Worm (Caenorhabditis elegans) whole organism, L2 larva: ENCODE measurements around the gene grsp-2.
A peak's percentile ranks its signal among the peaks of the same experiment; 100 is the strongest.

Source experiments
- C34F6.9 ChIP-seq: fragments of 150-350 bp; optimal IDR thresholded peaks from 2 replicates; lab custom pipeline; 2014; ENCODE audit warnings: missing biosample characterization, missing genetic modification characterization
- F13H6.1 ChIP-seq: sonication (generic microtip); optimal IDR thresholded peaks from 2 replicates; lab custom pipeline; 2016; ENCODE audit warnings: missing genetic modification characterization, missing compliant biosample characterization
- R02D3.7 ChIP-seq: fragments of 150-350 bp; optimal IDR thresholded peaks from 2 replicates; lab custom pipeline; 2014; ENCODE audit warnings: missing biosample characterization, missing genetic modification characterization
- Y55F3AM.14 ChIP-seq: fragments of 200-800 bp; sonication (Bioruptor generic); optimal IDR thresholded peaks from 2 replicates; lab custom pipeline; 2018; ENCODE audit warnings: mild to moderate bottlenecking, missing genetic modification characterization, missing compliant biosample characterization
- aly-2 ChIP-seq: fragments of 150-350 bp; optimal IDR thresholded peaks from 2 replicates; lab custom pipeline; 2014; ENCODE audit warnings: missing biosample characterization, missing genetic modification characterization
- ama-1 ChIP-seq: fragments of 150-350 bp; optimal IDR thresholded peaks from 2 replicates; lab custom pipeline; 2018; ENCODE audit warnings: inconsistent platforms
- blmp-1 ChIP-seq: sonication (generic microtip); optimal IDR thresholded peaks from 2 replicates; lab custom pipeline; 2017; ENCODE audit warnings: missing genetic modification characterization, mild to moderate bottlenecking, missing compliant biosample characterization, antibody characterized with exemption, moderate library complexity; ENCODE audit not compliant: insufficient read depth
- ceh-16 ChIP-seq: fragments of 150-350 bp; optimal IDR thresholded peaks from 2 replicates; lab custom pipeline; 2014; ENCODE audit warnings: missing biosample characterization, missing genetic modification characterization
- ceh-82 ChIP-seq: fragments of 150-350 bp; optimal IDR thresholded peaks from 2 replicates; lab custom pipeline; 2014; ENCODE audit warnings: missing biosample characterization, missing genetic modification characterization
- crh-2 ChIP-seq: sonication (generic microtip); optimal IDR thresholded peaks from 2 replicates; lab custom pipeline; 2017; ENCODE audit warnings: missing biosample characterization, missing genetic modification characterization
- dmd-4 ChIP-seq: sonication (generic microtip); optimal IDR thresholded peaks from 2 replicates; lab custom pipeline; 2017; ENCODE audit warnings: missing biosample characterization, missing genetic modification characterization
- elt-1 ChIP-seq: fragments of 150-350 bp; optimal IDR thresholded peaks from 2 replicates; lab custom pipeline; 2014; ENCODE audit warnings: missing biosample characterization, missing genetic modification characterization
- elt-3 ChIP-seq: sonication (generic microtip); optimal IDR thresholded peaks from 2 replicates; lab custom pipeline; 2017; ENCODE audit warnings: missing biosample characterization, missing genetic modification characterization
- fos-1 ChIP-seq: fragments of 150-350 bp; optimal IDR thresholded peaks from 2 replicates; lab custom pipeline; 2014; ENCODE audit warnings: missing biosample characterization, missing genetic modification characterization
- gmeb-1 ChIP-seq: fragments of 150-350 bp; optimal IDR thresholded peaks from 2 replicates; lab custom pipeline; 2014; ENCODE audit warnings: missing biosample characterization, missing genetic modification characterization
- lin-13 ChIP-seq: fragments of 150-350 bp; optimal IDR thresholded peaks from 2 replicates; lab custom pipeline; 2014; ENCODE audit warnings: missing biosample characterization, missing genetic modification reagents, missing genetic modification characterization
- lin-39 ChIP-seq: fragments of 150-350 bp; optimal IDR thresholded peaks from 2 replicates; lab custom pipeline; 2014; ENCODE audit warnings: missing biosample characterization, missing genetic modification reagents, missing genetic modification characterization
- lsy-2 ChIP-seq, 2 experiments: fragments of 150-350 bp in 1 of 2; sonication (generic microtip) in 1 of 2; optimal IDR thresholded peaks; 2 replicates each; lab custom pipeline; 2014 to 2017; ENCODE audit warnings: missing biosample characterization in 2 of 2, missing genetic modification characterization in 2 of 2
- mab-5 ChIP-seq: fragments of 150-350 bp; optimal IDR thresholded peaks from 2 replicates; lab custom pipeline; 2014; ENCODE audit warnings: missing biosample characterization, missing genetic modification characterization
- mdl-1 ChIP-seq, 2 experiments: fragments of 150-350 bp in 1 of 2; sonication (generic microtip) in 1 of 2; optimal IDR thresholded peaks; 2 replicates each; lab custom pipeline; 2017; ENCODE audit warnings: missing biosample characterization in 2 of 2, missing genetic modification characterization in 2 of 2
- nhr-10 ChIP-seq: sonication (generic microtip); optimal IDR thresholded peaks from 2 replicates; lab custom pipeline; 2017; ENCODE audit warnings: missing biosample characterization, missing genetic modification characterization
- nhr-12 ChIP-seq: fragments of 150-350 bp; optimal IDR thresholded peaks from 2 replicates; lab custom pipeline; 2014; ENCODE audit warnings: missing biosample characterization, missing genetic modification characterization
- nhr-129 ChIP-seq: fragments of 150-350 bp; optimal IDR thresholded peaks from 2 replicates; lab custom pipeline; 2014; ENCODE audit warnings: missing biosample characterization, missing genetic modification characterization
- nhr-21 ChIP-seq: fragments of 150-350 bp; optimal IDR thresholded peaks from 2 replicates; lab custom pipeline; 2014; ENCODE audit warnings: missing biosample characterization, missing genetic modification characterization
- nhr-23 ChIP-seq: fragments of 150-350 bp; optimal IDR thresholded peaks from 2 replicates; lab custom pipeline; 2014; ENCODE audit warnings: missing biosample characterization, missing genetic modification reagents, missing genetic modification characterization
- nhr-237 ChIP-seq: fragments of 150-350 bp; optimal IDR thresholded peaks from 2 replicates; lab custom pipeline; 2014; ENCODE audit warnings: missing biosample characterization, missing genetic modification characterization
- nhr-25 ChIP-seq: fragments of 150-350 bp; sonication (generic microtip); optimal IDR thresholded peaks from 3 replicates; lab custom pipeline; 2014; ENCODE audit warnings: missing biosample characterization, missing genetic modification characterization
- nhr-6 ChIP-seq: fragments of 150-350 bp; optimal IDR thresholded peaks from 2 replicates; lab custom pipeline; 2014; ENCODE audit warnings: missing biosample characterization, missing genetic modification characterization
- nhr-77 ChIP-seq: fragments of 150-350 bp; optimal IDR thresholded peaks from 2 replicates; lab custom pipeline; 2014; ENCODE audit warnings: missing biosample characterization, missing genetic modification characterization
- peb-1 ChIP-seq: fragments of 150-350 bp; optimal IDR thresholded peaks from 2 replicates; lab custom pipeline; 2014; ENCODE audit warnings: missing biosample characterization, missing genetic modification characterization
- sem-4 ChIP-seq: fragments of 150-350 bp; optimal IDR thresholded peaks from 2 replicates; lab custom pipeline; 2014; ENCODE audit warnings: missing biosample characterization, missing genetic modification reagents, missing genetic modification characterization
- skn-1 ChIP-seq: sonication (generic microtip); optimal IDR thresholded peaks from 2 replicates; lab custom pipeline; 2017; ENCODE audit warnings: missing biosample characterization, missing genetic modification characterization
- sma-3 ChIP-seq: sonication (generic microtip); optimal IDR thresholded peaks from 2 replicates; lab custom pipeline; 2016; ENCODE audit warnings: missing genetic modification reagents, missing genetic modification characterization, missing compliant biosample characterization
- sma-9 ChIP-seq, 2 experiments: fragments of 150-350 bp in 1 of 2; sonication (generic microtip) in 1 of 2; optimal IDR thresholded peaks; 2 replicates each; lab custom pipeline; 2014 to 2016; ENCODE audit warnings: missing genetic modification characterization in 2 of 2, mild to moderate bottlenecking in 1 of 2, missing biosample characterization in 1 of 2, missing compliant biosample characterization in 1 of 2, missing genetic modification reagents in 1 of 2, moderate library complexity in 1 of 2
- snpc-4 ChIP-seq: fragments of 150-350 bp; optimal IDR thresholded peaks from 2 replicates; lab custom pipeline; 2014; ENCODE audit warnings: missing biosample characterization, missing genetic modification characterization
- unc-55 ChIP-seq: fragments of 150-350 bp; sonication (generic microtip); optimal IDR thresholded peaks from 3 replicates; lab custom pipeline; 2014; ENCODE audit warnings: missing biosample characterization, missing genetic modification reagents, missing genetic modification characterization
- zag-1 ChIP-seq: fragments of 150-350 bp; optimal IDR thresholded peaks from 2 replicates; lab custom pipeline; 2014; ENCODE audit warnings: missing biosample characterization, missing genetic modification characterization
- ztf-11 ChIP-seq: sonication (generic microtip); optimal IDR thresholded peaks from 2 replicates; lab custom pipeline; 2017; ENCODE audit warnings: missing biosample characterization, missing genetic modification characterization
- ztf-4 ChIP-seq: fragments of 150-350 bp; optimal IDR thresholded peaks from 2 replicates; lab custom pipeline; 2014; ENCODE audit warnings: missing biosample characterization, missing genetic modification characterization

The grsp-2 gene

ce11 chrIV:8826606-8827000 lies 10.5 kb downstream of the grsp-2 start (continued):
- no peak for TF ChIP-seq nhr-12 (tag; lab: Kevin White, UChicago)
- no peak for TF ChIP-seq mdl-1 (tag; optimal IDR thresholded peaks at IDR 0.05; lab: Kevin White, UChicago)
- TF ChIP-seq snpc-4: no peak
- no peak for TF ChIP-seq nhr-237
- no peak for TF ChIP-seq F13H6.1 (tag; lab: Kevin White, UChicago)
- TF ChIP-seq ceh-82: no peak

ce11 chrIV:8827500-8827899 lies 11.4 kb downstream of the grsp-2 start, which contains the start of gene T28C6.7:
T28C6.7 (plus strand) TSS chrIV:8827800.
- TF ChIP-seq F13H6.1 (tag; lab: Kevin White, UChicago) (no peak), elt-3 (tag; lab: Kevin White, UChicago) (no peak), ama-1 (lab: Kevin White, UChicago) (no peak), nhr-6 (tag; lab: Kevin White, UChicago) (no peak), sem-4 (tag; lab: Kevin White, UChicago) (no peak), C34F6.9 (tag; lab: Kevin White, UChicago) (no peak), unc-55 (GFP tag; lab: Kevin White, UChicago) (no peak), nhr-12 (tag; lab: Kevin White, UChicago) (no peak), nhr-25 (tag; lab: Kevin White, UChicago) (no peak), ceh-82 (no peak), ztf-11 (tag; lab: Kevin White, UChicago) (no peak), lsy-2 (tag; optimal IDR thresholded peaks at IDR 0.05; lab: Kevin White, UChicago) (no peak), mdl-1 (tag; optimal IDR thresholded peaks at IDR 0.05; lab: Kevin White, UChicago) (no peak), gmeb-1 (tag; lab: Kevin White, UChicago) (no peak), skn-1 (tag; lab: Kevin White, UChicago) (no peak), nhr-23 (tag; lab: Kevin White, UChicago) (no peak), lin-39 (tag; lab: Kevin White, UChicago) (no peak), sma-9 (GFP tag; optimal IDR thresholded peaks at IDR 0.05; lab: Kevin White, UChicago) (no peak), sma-9 (tag; optimal IDR thresholded peaks at IDR 0.05; lab: Kevin White, UChicago) (no peak), mab-5 (tag; lab: Kevin White, UChicago) (no peak), snpc-4 (no peak)

ce11 chrIV:8830591-8830990 lies 14.5 kb downstream of the grsp-2 start, which contains the start of gene T28C6.8:
T28C6.8 (minus strand) TSS chrIV:8830727.
- TF ChIP-seq nhr-6 (tag; lab: Kevin White, UChicago): no peak
- peak in 1 of 2 experiments; percentile 22 for TF ChIP-seq mdl-1 (tag; optimal IDR thresholded peaks at IDR 0.05; lab: Kevin White, UChicago)
- TF ChIP-seq blmp-1 (tag; lab: Kevin White, UChicago): peak; percentile 63
- TF ChIP-seq nhr-129 (tag; lab: Kevin White, UChicago): peak; percentile 70
- TF ChIP-seq crh-2 (tag; lab: Kevin White, UChicago): peak; percentile 37
- TF ChIP-seq gmeb-1 (tag; lab: Kevin White, UChicago): peak; percentile 42
- TF ChIP-seq ceh-82: no peak
- no peak for TF ChIP-seq ceh-16 (tag; lab: Kevin White, UChicago)
- TF ChIP-seq sma-9 (GFP tag; optimal IDR thresholded peaks at IDR 0.05; lab: Kevin White, UChicago): peak; percentile 60
- no peak for TF ChIP-seq sma-9 (tag; optimal IDR thresholded peaks at IDR 0.05; lab: Kevin White, UChicago)
- peak; percentile 65 for TF ChIP-seq nhr-21 (tag; lab: Kevin White, UChicago)
- TF ChIP-seq nhr-25 (tag; lab: Kevin White, UChicago): peak; percentile 66
- TF ChIP-seq fos-1: peak; percentile 65
- peak; percentile 69 for TF ChIP-seq sma-3 (GFP tag; lab: Kevin White, UChicago)
- TF ChIP-seq, all 48 proteins: peak for 10

ce11 chrIV:8840161-8840765 lies 24.1 kb downstream of the grsp-2 start, which contains the start of the genes T28C6.11 and T11B7.1:
T28C6.11 (minus strand) TSS chrIV:8840261.
T11B7.1 (plus strand) TSS chrIV:8840715.
- TF ChIP-seq sma-3 (GFP tag; lab: Kevin White, UChicago): no peak
- TF ChIP-seq nhr-129 (tag; lab: Kevin White, UChicago): no peak
- no peak for TF ChIP-seq nhr-25 (tag; lab: Kevin White, UChicago)
- TF ChIP-seq mab-5 (tag; lab: Kevin White, UChicago): no peak
- no peak for TF ChIP-seq nhr-21 (tag; lab: Kevin White, UChicago)
- no peak for TF ChIP-seq aly-2 (tag; lab: Kevin White, UChicago)
- TF ChIP-seq ama-1 (lab: Kevin White, UChicago): no peak
- TF ChIP-seq peb-1 (tag; lab: Kevin White, UChicago): no peak
- TF ChIP-seq lin-39 (tag; lab: Kevin White, UChicago): no peak

- TF ChIP-seq nhr-6 (tag; lab: Kevin White, UChicago): no peak
- TF ChIP-seq nhr-12 (tag; lab: Kevin White, UChicago): no peak
- no peak for TF ChIP-seq R02D3.7 (tag; lab: Kevin White, UChicago)
- no peak for TF ChIP-seq peb-1 (tag; lab: Kevin White, UChicago)
- TF ChIP-seq nhr-77: no peak
- no peak for TF ChIP-seq lin-13 (GFP tag; lab: Kevin White, UChicago)
- TF ChIP-seq ztf-11 (tag; lab: Kevin White, UChicago): no peak
- TF ChIP-seq elt-1: no peak
- no peak for TF ChIP-seq blmp-1 (tag; lab: Kevin White, UChicago)
- no peak for TF ChIP-seq sma-9 (GFP tag; optimal IDR thresholded peaks at IDR 0.05; lab: Kevin White, UChicago)
- no peak for TF ChIP-seq sma-9 (tag; optimal IDR thresholded peaks at IDR 0.05; lab: Kevin White, UChicago)
- TF ChIP-seq aly-2 (tag; lab: Kevin White, UChicago): no peak
- TF ChIP-seq nhr-21 (tag; lab: Kevin White, UChicago): no peak
- no peak for TF ChIP-seq zag-1 (tag; lab: Kevin White, UChicago)
- TF ChIP-seq nhr-23 (tag; lab: Kevin White, UChicago): no peak
- no peak for TF ChIP-seq sma-3 (GFP tag; lab: Kevin White, UChicago)
- TF ChIP-seq nhr-10 (tag; lab: Kevin White, UChicago): no peak
- TF ChIP-seq ztf-4 (tag; lab: Kevin White, UChicago): no peak
- no peak for TF ChIP-seq Y55F3AM.14 (GFP tag; lab: Kevin White, UChicago)
- no peak for TF ChIP-seq dmd-4
- TF ChIP-seq ceh-82: no peak
Measured at ce11 chrIV:8844457-8844856, 28.3 kb downstream of the grsp-2 start, which contains the start of gene T11B7.2. T11B7.2 (minus strand) TSS chrIV:8844557.
